Worm (Caenorhabditis elegans) whole organism, L2 larva: ENCODE results near the gene M117.4.

ENCODE experiments used
- blmp-1 ChIP-seq: sonication (generic microtip); optimal IDR thresholded peaks from 2 replicates; lab custom pipeline; 2017; ENCODE audit warnings: missing genetic modification characterization, mild to moderate bottlenecking, missing compliant biosample characterization, antibody characterized with exemption, moderate library complexity; ENCODE audit not compliant: insufficient read depth
- elt-1 ChIP-seq: fragments of 150-350 bp; optimal IDR thresholded peaks from 2 replicates; lab custom pipeline; 2014; ENCODE audit warnings: missing biosample characterization, missing genetic modification characterization
- nhr-237 ChIP-seq: fragments of 150-350 bp; optimal IDR thresholded peaks from 2 replicates; lab custom pipeline; 2014; ENCODE audit warnings: missing biosample characterization, missing genetic modification characterization
- skn-1 ChIP-seq: sonication (generic microtip); optimal IDR thresholded peaks from 2 replicates; lab custom pipeline; 2017; ENCODE audit warnings: missing biosample characterization, missing genetic modification characterization
- snpc-4 ChIP-seq: fragments of 150-350 bp; optimal IDR thresholded peaks from 2 replicates; lab custom pipeline; 2014; ENCODE audit warnings: missing biosample characterization, missing genetic modification characterization
- unc-39 ChIP-seq: fragments of 150-350 bp; optimal IDR thresholded peaks from 2 replicates; lab custom pipeline; 2014; ENCODE audit warnings: missing biosample characterization, missing genetic modification characterization

DNA sequence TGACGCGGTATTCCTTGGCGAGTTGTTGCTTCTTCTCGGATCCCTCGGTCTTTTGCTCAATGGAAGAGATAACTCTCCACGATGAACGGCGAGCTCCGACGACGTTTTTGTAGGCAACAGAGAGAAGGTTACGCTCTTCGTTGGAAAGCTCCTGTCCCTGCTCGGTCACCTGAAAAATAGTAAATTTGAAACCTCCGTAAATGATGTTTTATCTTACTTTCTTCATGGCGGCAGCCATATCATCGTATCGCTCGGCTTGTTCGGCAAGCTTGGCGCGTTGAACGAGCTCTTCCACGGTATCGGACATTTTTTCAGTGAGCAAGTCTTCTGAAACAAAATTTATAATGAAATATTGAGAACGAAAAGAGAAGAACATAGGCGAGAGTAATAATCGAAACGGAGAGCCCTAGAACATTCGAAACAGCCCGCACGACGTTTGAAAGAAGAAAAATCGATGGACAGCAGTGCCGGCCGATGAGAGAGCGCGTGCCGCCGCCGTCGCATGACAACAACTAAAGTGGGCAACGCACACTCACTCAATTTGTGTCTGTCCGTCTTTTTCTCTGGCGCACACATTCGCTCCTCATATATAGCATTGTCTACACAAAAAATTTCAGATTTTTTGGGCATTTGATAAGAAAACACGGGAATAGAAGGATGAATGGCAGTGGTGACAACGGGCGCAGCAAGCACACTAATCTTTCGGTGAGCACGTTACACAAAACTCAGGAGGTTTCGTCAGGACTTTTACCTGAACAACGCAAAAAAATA is 11.6 kb downstream of the M117.4 start, which contains the start of the genes par-5 and M117.3:
- TF ChIP-seq unc-39 (no peak), skn-1 (tag; lab: Kevin White, UChicago) (no peak), blmp-1 (tag; lab: Kevin White, UChicago) (no peak), nhr-237 (tag; lab: Kevin White, UChicago) (no peak), snpc-4 (tag; lab: Kevin White, UChicago) (peak; percentile 25), elt-1 (no peak)
